Worm (Caenorhabditis elegans) whole organism, late embryonic: ENCODE data around the gene R04E5.9.
A peak's percentile ranks its signal among the peaks of the same experiment; 100 is the strongest.

ENCODE experiments used
- C08G9.2 ChIP-seq: sonication (generic microtip); optimal IDR thresholded peaks from 2 replicates; lab custom pipeline; 2016; ENCODE audit warnings: mild to moderate bottlenecking, missing genetic modification characterization, moderate library complexity, missing compliant biosample characterization
- C38D4.7 ChIP-seq: fragments of 200-800 bp; sonication (Bioruptor generic); optimal IDR thresholded peaks from 2 replicates; lab custom pipeline; 2018; ENCODE audit warnings: mild to moderate bottlenecking, missing genetic modification characterization, moderate library complexity, missing compliant biosample characterization
- F13H6.1 ChIP-seq: sonication (generic microtip); optimal IDR thresholded peaks from 2 replicates; lab custom pipeline; 2016; ENCODE audit warnings: missing genetic modification characterization, missing compliant biosample characterization
- K09A11.1 ChIP-seq: sonication (generic microtip); optimal IDR thresholded peaks from 2 replicates; lab custom pipeline; 2017; ENCODE audit warnings: antibody characterized with exemption, mild to moderate bottlenecking, missing genetic modification characterization, missing compliant biosample characterization; ENCODE audit not compliant: insufficient read depth
- T23F11.4 ChIP-seq: fragments of 200-800 bp; sonication (Bioruptor generic); optimal IDR thresholded peaks from 2 replicates; lab custom pipeline; 2018; ENCODE audit warnings: mild to moderate bottlenecking, missing genetic modification characterization, missing compliant biosample characterization
- Y22D7AL.16 ChIP-seq: sonication (generic microtip); optimal IDR thresholded peaks from 2 replicates; lab custom pipeline; 2016; ENCODE audit warnings: missing genetic modification characterization, missing compliant biosample characterization
- ama-1 ChIP-seq: fragments of 150-350 bp; optimal IDR thresholded peaks from 2 replicates; lab custom pipeline; 2014
- ceh-19 ChIP-seq: fragments of 200-800 bp; sonication (Bioruptor generic); optimal IDR thresholded peaks from 2 replicates; lab custom pipeline; 2018; ENCODE audit warnings: mild to moderate bottlenecking, missing genetic modification characterization, missing compliant biosample characterization
- ceh-24 ChIP-seq: sonication (generic microtip); optimal IDR thresholded peaks from 2 replicates; lab custom pipeline; 2016; ENCODE audit warnings: mild to moderate bottlenecking, missing genetic modification characterization, missing compliant biosample characterization
- ceh-30 ChIP-seq: fragments of 150-350 bp; optimal IDR thresholded peaks from 2 replicates; lab custom pipeline; 2014; ENCODE audit warnings: missing biosample characterization, missing genetic modification characterization
- ceh-34 ChIP-seq: sonication (generic microtip); optimal IDR thresholded peaks from 2 replicates; lab custom pipeline; 2016; ENCODE audit warnings: mild to moderate bottlenecking, missing genetic modification characterization, missing compliant biosample characterization
- ceh-45 ChIP-seq: fragments of 200-800 bp; sonication (Bioruptor generic); IDR thresholded peaks from 2 replicates; pipeline ENCODE4 v1.3.6; 2022; ENCODE audit warnings: missing genetic modification reagents, missing genetic modification characterization, missing compliant biosample characterization
- ceh-6 ChIP-seq: fragments of 200-800 bp; sonication (Bioruptor generic); optimal IDR thresholded peaks from 2 replicates; lab custom pipeline; 2018; ENCODE audit warnings: mild to moderate bottlenecking, missing genetic modification characterization, missing compliant biosample characterization
- ceh-9 ChIP-seq: sonication (generic microtip); optimal IDR thresholded peaks from 2 replicates; lab custom pipeline; 2016; ENCODE audit warnings: mild to moderate bottlenecking, missing genetic modification characterization, inconsistent platforms, missing compliant biosample characterization
- dmd-4 ChIP-seq: sonication (generic microtip); optimal IDR thresholded peaks from 2 replicates; lab custom pipeline; 2016; ENCODE audit warnings: borderline replicate concordance, missing genetic modification characterization, missing compliant biosample characterization
- dve-1 ChIP-seq: sonication (generic microtip); optimal IDR thresholded peaks from 2 replicates; lab custom pipeline; 2017; ENCODE audit warnings: antibody characterized with exemption, mild to moderate bottlenecking, missing genetic modification characterization, missing compliant biosample characterization
- elt-2 ChIP-seq: sonication (generic microtip); optimal IDR thresholded peaks from 2 replicates; lab custom pipeline; 2016; ENCODE audit warnings: missing genetic modification reagents, missing genetic modification characterization, missing compliant biosample characterization
- elt-4 ChIP-seq: sonication (generic microtip); optimal IDR thresholded peaks from 2 replicates; lab custom pipeline; 2016; ENCODE audit warnings: missing genetic modification characterization, missing compliant biosample characterization
- ets-4 ChIP-seq: sonication (generic microtip); optimal IDR thresholded peaks from 2 replicates; lab custom pipeline; 2016; ENCODE audit warnings: missing genetic modification characterization, missing compliant biosample characterization
- eyg-1 ChIP-seq: sonication (generic microtip); optimal IDR thresholded peaks from 2 replicates; lab custom pipeline; 2016; ENCODE audit warnings: missing genotype, missing genetic modification characterization, missing compliant biosample characterization
- fkh-10 ChIP-seq: fragments of 150-350 bp; optimal IDR thresholded peaks from 2 replicates; lab custom pipeline; 2014; ENCODE audit warnings: missing biosample characterization, missing genetic modification reagents, missing genetic modification characterization
- gmeb-2 ChIP-seq: sonication (generic microtip); optimal IDR thresholded peaks from 2 replicates; lab custom pipeline; 2016; ENCODE audit warnings: missing genetic modification characterization, inconsistent platforms, missing compliant biosample characterization
- hlh-13 ChIP-seq: fragments of 200-800 bp; sonication (Bioruptor generic); optimal IDR thresholded peaks from 2 replicates; lab custom pipeline; 2018; ENCODE audit warnings: mild to moderate bottlenecking, missing genetic modification characterization, missing compliant biosample characterization
- hlh-15 ChIP-seq: sonication (generic microtip); optimal IDR thresholded peaks from 2 replicates; lab custom pipeline; 2016; ENCODE audit warnings: missing genetic modification characterization, missing compliant biosample characterization
- hlh-30 ChIP-seq: sonication (generic microtip); optimal IDR thresholded peaks from 2 replicates; lab custom pipeline; 2017; ENCODE audit warnings: antibody characterized with exemption, missing genetic modification characterization, missing compliant biosample characterization; ENCODE audit not compliant: insufficient read depth
- hlh-6 ChIP-seq: sonication (generic microtip); optimal IDR thresholded peaks from 2 replicates; lab custom pipeline; 2016; ENCODE audit warnings: missing genotype, missing genetic modification characterization, missing compliant biosample characterization
- lim-6 ChIP-seq: sonication (generic microtip); optimal IDR thresholded peaks from 2 replicates; lab custom pipeline; 2016; ENCODE audit warnings: missing genetic modification characterization, missing compliant biosample characterization
- lin-11 ChIP-seq: fragments of 200-800 bp; sonication (Bioruptor generic); optimal IDR thresholded peaks from 2 replicates; lab custom pipeline; 2018; ENCODE audit warnings: mild to moderate bottlenecking, missing genetic modification characterization, missing compliant biosample characterization
- madf-2 ChIP-seq: sonication (generic microtip); optimal IDR thresholded peaks from 2 replicates; lab custom pipeline; 2017; ENCODE audit warnings: missing genetic modification characterization, missing compliant biosample characterization
- mec-3 ChIP-seq: sonication (generic microtip); optimal IDR thresholded peaks from 2 replicates; lab custom pipeline; 2016; ENCODE audit warnings: borderline replicate concordance, missing genetic modification characterization, missing compliant biosample characterization
- nfya-1 ChIP-seq: sonication (generic microtip); optimal IDR thresholded peaks from 2 replicates; lab custom pipeline; 2017; ENCODE audit warnings: missing genetic modification characterization, mild to moderate bottlenecking, missing compliant biosample characterization, antibody characterized with exemption, moderate library complexity
- npax-4 ChIP-seq: sonication (generic microtip); optimal IDR thresholded peaks from 2 replicates; lab custom pipeline; 2016; ENCODE audit warnings: missing genetic modification characterization, missing compliant biosample characterization
- pat-9 ChIP-seq: fragments of 200-800 bp; sonication (Bioruptor generic); optimal IDR thresholded peaks from 2 replicates; lab custom pipeline; 2018; ENCODE audit warnings: mild to moderate bottlenecking, missing genetic modification characterization, moderate library complexity, missing compliant biosample characterization
- pax-1 ChIP-seq: fragments of 150-350 bp; optimal IDR thresholded peaks from 2 replicates; lab custom pipeline; 2014; ENCODE audit warnings: missing biosample characterization, missing genetic modification characterization
- pqm-1 ChIP-seq: sonication (generic microtip); optimal IDR thresholded peaks from 2 replicates; lab custom pipeline; 2016; ENCODE audit warnings: missing genetic modification characterization, missing compliant biosample characterization
- pros-1 ChIP-seq: fragments of 150-350 bp; optimal IDR thresholded peaks from 2 replicates; lab custom pipeline; 2014; ENCODE audit warnings: missing biosample characterization, missing genetic modification reagents, missing genetic modification characterization
- ref-2 ChIP-seq: sonication (generic microtip); optimal IDR thresholded peaks from 2 replicates; lab custom pipeline; 2016; ENCODE audit warnings: missing genetic modification characterization, missing compliant biosample characterization
- rnt-1 ChIP-seq: sonication (generic microtip); optimal IDR thresholded peaks from 2 replicates; lab custom pipeline; 2016; ENCODE audit warnings: missing genetic modification characterization, missing compliant biosample characterization
- sdc-2 ChIP-seq: sonication (generic microtip); optimal IDR thresholded peaks from 2 replicates; lab custom pipeline; 2016; ENCODE audit warnings: missing genotype, missing genetic modification characterization, missing compliant biosample characterization
- sox-2 ChIP-seq: fragments of 200-800 bp; sonication (Bioruptor generic); IDR thresholded peaks from 2 replicates; pipeline ENCODE4 v1.3.6; 2022; ENCODE audit warnings: missing genetic modification reagents, missing genetic modification characterization, missing compliant biosample characterization
- sox-4 ChIP-seq: sonication (generic microtip); optimal IDR thresholded peaks from 2 replicates; lab custom pipeline; 2017; ENCODE audit warnings: mild to moderate bottlenecking, missing genetic modification characterization, inconsistent platforms, missing compliant biosample characterization
- syd-9 ChIP-seq: sonication (generic microtip); optimal IDR thresholded peaks from 2 replicates; lab custom pipeline; 2016; ENCODE audit warnings: mild to moderate bottlenecking, missing genetic modification characterization, moderate library complexity, missing compliant biosample characterization
- tbx-2 ChIP-seq: sonication (generic microtip); optimal IDR thresholded peaks from 2 replicates; lab custom pipeline; 2016; ENCODE audit warnings: missing genetic modification characterization, missing compliant biosample characterization
- tbx-7 ChIP-seq: sonication (generic microtip); optimal IDR thresholded peaks from 2 replicates; lab custom pipeline; 2016; ENCODE audit warnings: missing genotype, missing genetic modification characterization, missing compliant biosample characterization
- unc-42 ChIP-seq: sonication (generic microtip); optimal IDR thresholded peaks from 2 replicates; lab custom pipeline; 2016; ENCODE audit warnings: missing genotype, missing genetic modification characterization, missing compliant biosample characterization
- unc-86 ChIP-seq: sonication (generic microtip); optimal IDR thresholded peaks from 2 replicates; lab custom pipeline; 2016; ENCODE audit warnings: missing genetic modification characterization, missing compliant biosample characterization
- zip-5 ChIP-seq: sonication (generic microtip); optimal IDR thresholded peaks from 2 replicates; lab custom pipeline; 2016; ENCODE audit warnings: missing genetic modification characterization, missing compliant biosample characterization

Gene R04E5.9

ce11 chrX:8835887-8836348, 25.0 kb upstream of the R04E5.9 start, which contains the start of gene C28G1.2 (continued):
- TF ChIP-seq sox-4 (peak; percentile 94), sdc-2 (peak; percentile 93), nfya-1 (tag; lab: Kevin White, UChicago) (peak; percentile 89), hlh-6 (tag; lab: Kevin White, UChicago) (peak; percentile 93), dmd-4 (tag; lab: Kevin White, UChicago) (peak; percentile 91), mec-3 (tag; lab: Kevin White, UChicago) (peak; percentile 75), elt-2 (peak; percentile 96), lim-6 (tag; lab: Kevin White, UChicago) (peak; percentile 74), tbx-2 (tag; lab: Kevin White, UChicago) (peak; percentile 95), hlh-13 (GFP tag; lab: Kevin White, UChicago) (peak; percentile 97), ceh-19 (GFP tag; lab: Kevin White, UChicago) (peak; percentile 95), Y22D7AL.16 (tag; lab: Kevin White, UChicago) (peak; percentile 96), hlh-30 (tag; lab: Kevin White, UChicago) (peak; percentile 76), zip-5 (peak; percentile 80), ceh-9 (tag; lab: Kevin White, UChicago) (peak; percentile 87), ceh-45 (GFP tag; lab: Robert Waterston, UW) (peak; percentile 94), ama-1 (lab: Kevin White, UChicago) (no peak), ceh-24 (peak; percentile 79), C08G9.2 (tag; lab: Kevin White, UChicago) (peak; percentile 87), lin-11 (peak; percentile 91), madf-2 (tag; lab: Kevin White, UChicago) (peak; percentile 93), tbx-7 (tag; lab: Kevin White, UChicago) (peak; percentile 77), K09A11.1 (tag; lab: Kevin White, UChicago) (peak; percentile 87), syd-9 (tag; lab: Kevin White, UChicago) (peak; percentile 96), pros-1 (tag; lab: Kevin White, UChicago) (peak; percentile 75), rnt-1 (tag; lab: Kevin White, UChicago) (peak; percentile 96), dve-1 (peak; percentile 89), ceh-6 (peak; percentile 95), fkh-10 (GFP tag; lab: Kevin White, UChicago) (peak; percentile 80), ref-2 (peak; percentile 98), F13H6.1 (tag; lab: Kevin White, UChicago) (peak; percentile 94), unc-42 (tag; lab: Kevin White, UChicago) (peak; percentile 93), elt-4 (tag; lab: Kevin White, UChicago) (peak; percentile 90), gmeb-2 (tag; lab: Kevin White, UChicago) (peak; percentile 94), ceh-30 (tag; lab: Kevin White, UChicago) (peak; percentile 88), ceh-34 (tag; lab: Kevin White, UChicago) (peak; percentile 97)

- no peak for TF ChIP-seq C38D4.7
- no peak for TF ChIP-seq eyg-1 (tag; lab: Kevin White, UChicago)
- TF ChIP-seq dmd-4 (tag; lab: Kevin White, UChicago) = no peak
- TF ChIP-seq sox-2 = no peak
- TF ChIP-seq hlh-13 (GFP tag; lab: Kevin White, UChicago) = no peak
- no peak for TF ChIP-seq tbx-7 (tag; lab: Kevin White, UChicago)
Observed at ce11 chrX:8835405-8835804, 24.5 kb upstream of the R04E5.9 start, which contains the start of gene sec-15. Gene sec-15, minus strand, starts transcription at chrX:8835715.

DNA sequence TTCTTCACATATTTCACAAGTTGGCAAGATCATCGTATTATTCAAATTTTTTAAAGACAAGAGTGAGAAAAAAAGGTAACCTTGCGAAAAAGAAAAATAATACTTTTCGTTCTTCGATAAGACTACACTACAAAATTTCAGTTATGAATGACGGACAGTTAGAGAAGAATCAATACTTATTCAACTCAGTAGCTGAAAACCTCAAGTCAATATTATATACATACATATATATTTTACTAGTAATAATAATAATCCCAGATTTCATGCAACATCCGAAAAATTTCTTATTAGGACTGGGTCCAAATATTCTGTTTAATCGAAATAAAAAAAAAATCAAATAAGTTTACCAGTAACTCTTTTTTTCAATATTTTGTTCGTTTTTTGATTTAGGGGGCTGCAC, 20.2 kb upstream of the R04E5.9 start, which contains the start of gene C28G1.6:
Gene C28G1.6, minus strand, starts transcription at position 101 of the 400 bp plus-strand sequence.
- TF ChIP-seq sox-4 (no peak), pat-9 (no peak), hlh-15 (no peak), K09A11.1 (tag; lab: Kevin White, UChicago) (no peak), pros-1 (tag; lab: Kevin White, UChicago) (no peak), ref-2 (no peak), npax-4 (tag; lab: Kevin White, UChicago) (no peak), unc-86 (tag; lab: Kevin White, UChicago) (no peak), ets-4 (tag; lab: Kevin White, UChicago) (no peak), pax-1 (tag; lab: Kevin White, UChicago) (no peak), pqm-1 (no peak), unc-42 (tag; lab: Kevin White, UChicago) (no peak), sox-2 (no peak), T23F11.4 (no peak), lim-6 (tag; lab: Kevin White, UChicago) (no peak), tbx-2 (tag; lab: Kevin White, UChicago) (no peak)
- TF ChIP-seq, all 69 proteins: peak for 0
